Worm (Caenorhabditis elegans): Measurements from ENCODE around the gene C33F10.4.

ce11 chrII:4753133-4753532 is 42.4 kb upstream of the C33F10.4 start, which contains the start of gene C27D9.1:
- no peak for TF ChIP-seq F57C9.4 (tag; optimal IDR thresholded peaks at IDR 0.05)
- no peak for TF ChIP-seq unc-62 (GFP tag; optimal IDR thresholded peaks at IDR 0.05)
- TF ChIP-seq F57A8.1 (GFP tag; optimal IDR thresholded peaks at IDR 0.05): no peak
